Worm (Caenorhabditis elegans): Measurements from ENCODE around the gene sfxn-1.4.

- TF ChIP-seq ama-1 (optimal IDR thresholded peaks at IDR 0.05) (no peak), ama-1 (GFP tag; optimal IDR thresholded peaks at IDR 0.05) (no peak), pha-4 (tag; optimal IDR thresholded peaks at IDR 0.05) (no peak), repo-1 (tag; optimal IDR thresholded peaks at IDR 0.05) (no peak), F55B11.4 (tag; optimal IDR thresholded peaks at IDR 0.05; ENCODE audit: borderline replicate concordance, insufficient read depth) (no peak), lin-35 (GFP tag; optimal IDR thresholded peaks at IDR 0.05) (no peak), efl-1 (GFP tag; optimal IDR thresholded peaks at IDR 0.05) (no peak), Y53F4B.3 (GFP tag; IDR thresholded peaks at IDR 0.05) (no peak), ztf-3 (GFP tag; optimal IDR thresholded peaks at IDR 0.05) (no peak)
Measured at ce11 chrII:11681136-11681824, at the start of gene sfxn-1.4, which contains the start of gene C47D12.4.

Measured in whole organism, young adult.